Fruit fly (Drosophila melanogaster) whole organism, embryonic: ENCODE data around the gene Tengl1.

Experiments
- Adf1 ChIP-seq: fragments of 200-800 bp; sonication (Bioruptor generic); IDR thresholded peaks from 2 replicates; pipeline ENCODE4 v1.3.6; 2022; ENCODE audit warnings: missing biosample characterization, missing genetic modification characterization
- B-H2 ChIP-seq: fragments of 200-800 bp; sonication (Bioruptor generic); optimal IDR thresholded peaks from 2 replicates; lab custom pipeline; 2018; ENCODE audit warnings: missing biosample characterization, mild to moderate bottlenecking, missing genetic modification characterization
- CG10321 ChIP-seq: fragments of 200-800 bp; sonication (Bioruptor generic); IDR thresholded peaks from 2 replicates; pipeline ENCODE4 v1.3.6; 2022; ENCODE audit warnings: missing biosample characterization, missing genetic modification characterization
- CG10979 ChIP-seq: fragments of 200-800 bp; sonication (Bioruptor generic); optimal IDR thresholded peaks from 2 replicates; lab custom pipeline; 2018; ENCODE audit warnings: missing biosample characterization, mild to moderate bottlenecking, missing genetic modification characterization, moderate library complexity
- CG13287 ChIP-seq: fragments of 200-800 bp; sonication (Bioruptor generic); IDR thresholded peaks from 2 replicates; pipeline ENCODE4 v1.3.6; 2022; ENCODE audit warnings: missing biosample characterization, missing genetic modification characterization; ENCODE audit not compliant: partially characterized antibody
- CG13624 ChIP-seq: fragments of 200-800 bp; sonication (Bioruptor generic); optimal IDR thresholded peaks from 2 replicates; lab custom pipeline; 2016; ENCODE audit warnings: missing biosample characterization, missing genetic modification characterization
- CG16779 ChIP-seq: fragments of 200-800 bp; sonication (Bioruptor generic); IDR thresholded peaks from 2 replicates; pipeline ENCODE4 v1.3.6; 2022; ENCODE audit warnings: missing biosample characterization, missing genetic modification characterization
- CG16863 ChIP-seq: fragments of 200-800 bp; sonication (Bioruptor generic); optimal IDR thresholded peaks from 3 replicates; lab custom pipeline; 2016; ENCODE audit warnings: missing biosample characterization, missing genetic modification characterization
- CG17359 ChIP-seq: fragments of 200-800 bp; sonication (Bioruptor generic); optimal IDR thresholded peaks from 3 replicates; lab custom pipeline; 2018; ENCODE audit warnings: missing biosample characterization, mild to moderate bottlenecking, missing genetic modification characterization, moderate library complexity
- CG17612 ChIP-seq: fragments of 200-800 bp; sonication (Bioruptor generic); IDR thresholded peaks from 2 replicates; pipeline ENCODE4 v1.3.6; 2022; ENCODE audit warnings: missing biosample characterization, missing genetic modification characterization
- CG30403 ChIP-seq: fragments of 200-800 bp; sonication (Bioruptor generic); optimal IDR thresholded peaks from 3 replicates; lab custom pipeline; 2016; ENCODE audit warnings: missing biosample characterization, missing genetic modification characterization
- CG3163 ChIP-seq: fragments of 200-800 bp; sonication (Bioruptor generic); optimal IDR thresholded peaks from 3 replicates; lab custom pipeline; 2016; ENCODE audit warnings: missing biosample characterization, missing genetic modification characterization
- CG32767 ChIP-seq: fragments of 200-800 bp; sonication (Bioruptor generic); IDR thresholded peaks from 2 replicates; pipeline ENCODE4 v1.3.6; 2022; ENCODE audit warnings: missing biosample characterization, missing genetic modification characterization
- CG3726 ChIP-seq: fragments of 200-800 bp; sonication (Bioruptor generic); IDR thresholded peaks from 3 replicates; pipeline ENCODE4, ENCODE4 v1.3.6; 2022; ENCODE audit warnings: missing biosample characterization, missing genetic modification characterization
- CG5953 ChIP-seq: fragments of 200-800 bp; sonication (Bioruptor generic); IDR thresholded peaks from 2 replicates; pipeline ENCODE4 v1.3.6; 2022; ENCODE audit warnings: missing biosample characterization, missing genetic modification characterization
- CG6683 ChIP-seq: fragments of 200-800 bp; sonication (Bioruptor generic); optimal IDR thresholded peaks from 2 replicates; lab custom pipeline; 2017; ENCODE audit warnings: missing biosample characterization, mild to moderate bottlenecking, missing genetic modification characterization, missing genetic modification reagents
- CG6813 ChIP-seq: fragments of 200-800 bp; sonication (Bioruptor generic); optimal IDR thresholded peaks from 2 replicates; lab custom pipeline; 2017; ENCODE audit warnings: missing biosample characterization, missing genetic modification characterization, mild to moderate bottlenecking, moderate library complexity, missing genetic modification reagents
- CG7372 ChIP-seq: fragments of 200-800 bp; sonication (Bioruptor generic); IDR thresholded peaks from 2 replicates; pipeline ENCODE4 v1.3.6; 2022; ENCODE audit warnings: missing biosample characterization, missing genetic modification characterization
- CG8281 ChIP-seq: fragments of 200-800 bp; sonication (Bioruptor generic); optimal IDR thresholded peaks from 2 replicates; lab custom pipeline; 2018; ENCODE audit warnings: missing biosample characterization, mild to moderate bottlenecking, missing genetic modification characterization, moderate library complexity
- CG9797 ChIP-seq: fragments of 200-800 bp; sonication (Bioruptor generic); optimal IDR thresholded peaks from 3 replicates; lab custom pipeline; 2018; ENCODE audit warnings: missing biosample characterization, mild to moderate bottlenecking, missing genetic modification characterization
- CG9876 ChIP-seq: fragments of 200-800 bp; sonication (Bioruptor generic); optimal IDR thresholded peaks from 2 replicates; lab custom pipeline; 2016; ENCODE audit warnings: missing biosample characterization, missing genetic modification characterization
- CG9932 ChIP-seq: fragments of 200-800 bp; sonication (Bioruptor generic); IDR thresholded peaks from 2 replicates; pipeline ENCODE4 v1.3.6; 2022; ENCODE audit warnings: missing biosample characterization, missing genetic modification characterization
- Dek ChIP-seq: fragments of 200-800 bp; sonication (Bioruptor generic); optimal IDR thresholded peaks from 3 replicates; lab custom pipeline; 2019; ENCODE audit warnings: missing biosample characterization, mild to moderate bottlenecking, missing genetic modification characterization, moderate library complexity
- Dfd ChIP-seq, 2 experiments: fragments of >200 bp; optimal IDR thresholded peaks; 2 replicates each; lab custom pipeline; 2017; ENCODE audit warnings: missing biosample characterization in 2 of 2, missing genetic modification characterization in 2 of 2
- Ets65A ChIP-seq: fragments of 200-800 bp; sonication (Bioruptor generic); peaks from one replicate; lab custom pipeline; 2016; ENCODE audit warnings: missing biosample characterization, missing genetic modification characterization
- HmgD ChIP-seq: fragments of 200-800 bp; sonication (Bioruptor generic); optimal IDR thresholded peaks from 3 replicates; lab custom pipeline; 2016; ENCODE audit warnings: missing biosample characterization, missing genetic modification characterization
- Lim3 ChIP-seq: fragments of 200-800 bp; sonication (Bioruptor generic); IDR thresholded peaks from 2 replicates; pipeline ENCODE4 v1.3.6; 2022; ENCODE audit warnings: missing biosample characterization, missing genetic modification characterization
- Mes4 ChIP-seq: fragments of 200-800 bp; sonication (Bioruptor generic); optimal IDR thresholded peaks from 2 replicates; lab custom pipeline; 2016; ENCODE audit warnings: missing biosample characterization, missing genetic modification characterization
- Nf-YB ChIP-seq: fragments of 200-800 bp; sonication (Bioruptor generic); optimal IDR thresholded peaks from 3 replicates; lab custom pipeline; 2019; ENCODE audit warnings: missing biosample characterization, mild to moderate bottlenecking, missing genetic modification characterization, moderate library complexity
- Oaz ChIP-seq: fragments of 200-800 bp; sonication (Bioruptor generic); IDR thresholded peaks from 2 replicates; pipeline ENCODE4 v1.3.6; 2022; ENCODE audit warnings: missing biosample characterization, missing genetic modification characterization
- YL-1 ChIP-seq: fragments of 200-800 bp; sonication (Bioruptor generic); optimal IDR thresholded peaks from 3 replicates; lab custom pipeline; 2017; ENCODE audit warnings: missing biosample characterization, mild to moderate bottlenecking, missing genetic modification characterization
- caup ChIP-seq: fragments of 200-800 bp; sonication (Bioruptor generic); optimal IDR thresholded peaks from 3 replicates; lab custom pipeline; 2017; ENCODE audit warnings: missing biosample characterization, mild to moderate bottlenecking, missing genetic modification characterization, moderate library complexity; ENCODE audit not compliant: severe bottlenecking
- chif ChIP-seq, 2 experiments: fragments of 200-800 bp; sonication (Bioruptor generic); optimal IDR thresholded peaks; 3 replicates each; lab custom pipeline; 2016; ENCODE audit warnings: missing biosample characterization in 2 of 2, missing genetic modification characterization in 2 of 2
- chm ChIP-seq: fragments of 200-800 bp; sonication (Bioruptor generic); IDR thresholded peaks from 2 replicates; pipeline ENCODE4 v1.3.6; 2022; ENCODE audit warnings: missing biosample characterization, missing genetic modification characterization
- chn ChIP-seq: fragments of 200-800 bp; sonication (Bioruptor generic); optimal IDR thresholded peaks from 2 replicates; lab custom pipeline; 2016; ENCODE audit warnings: missing biosample characterization, missing genetic modification characterization
- crc ChIP-seq: fragments of 200-800 bp; sonication (Bioruptor generic); optimal IDR thresholded peaks from 2 replicates; lab custom pipeline; 2016; ENCODE audit warnings: missing biosample characterization, missing genetic modification characterization
- da ChIP-seq: fragments of 200-800 bp; sonication (Bioruptor generic); optimal IDR thresholded peaks from 2 replicates; lab custom pipeline; 2016; ENCODE audit warnings: missing biosample characterization, missing genetic modification characterization
- eyg ChIP-seq: fragments of 200-800 bp; sonication (Bioruptor generic); optimal IDR thresholded peaks from 3 replicates; lab custom pipeline; 2016; ENCODE audit warnings: missing biosample characterization, missing genetic modification characterization
- fd96Cb ChIP-seq: fragments of 200-800 bp; sonication (Bioruptor generic); optimal IDR thresholded peaks from 2 replicates; lab custom pipeline; 2018; ENCODE audit warnings: missing biosample characterization, mild to moderate bottlenecking, missing genetic modification characterization, moderate library complexity
- inv ChIP-seq: fragments of 200-800 bp; sonication (Bioruptor generic); IDR thresholded peaks from 2 replicates; pipeline ENCODE4 v1.3.6; 2022; ENCODE audit warnings: missing biosample characterization, missing genetic modification characterization; ENCODE audit not compliant: partially characterized antibody
- jumu ChIP-seq: fragments of 200-800 bp; sonication (Bioruptor generic); optimal IDR thresholded peaks from 3 replicates; lab custom pipeline; 2016; ENCODE audit warnings: missing biosample characterization, missing genetic modification characterization
- kah ChIP-seq: fragments of 200-800 bp; sonication (Bioruptor generic); optimal IDR thresholded peaks from 2 replicates; lab custom pipeline; 2018; ENCODE audit warnings: missing biosample characterization, mild to moderate bottlenecking, missing genetic modification characterization
- lola ChIP-seq, 3 experiments: fragments of >200 bp in 2 of 3; fragments of 200-800 bp in 1 of 3; sonication (Bioruptor generic) in 1 of 3; optimal IDR thresholded peaks; 2 replicates each; lab custom pipeline; 2017 to 2019; ENCODE audit warnings: missing biosample characterization in 3 of 3, missing genetic modification characterization in 3 of 3, mild to moderate bottlenecking in 1 of 3, moderate library complexity in 1 of 3
- oc ChIP-seq: fragments of 200-800 bp; sonication (Bioruptor generic); optimal IDR thresholded peaks from 2 replicates; lab custom pipeline; 2018; ENCODE audit warnings: missing biosample characterization, mild to moderate bottlenecking, missing genetic modification characterization, moderate library complexity
- otp ChIP-seq: fragments of 200-800 bp; sonication (Bioruptor generic); IDR thresholded peaks from 3 replicates; pipeline ENCODE4, ENCODE4 v1.3.6; 2022; ENCODE audit warnings: missing biosample characterization, missing genetic modification characterization
- pzg ChIP-seq: fragments of 200-800 bp; sonication (Bioruptor generic); optimal IDR thresholded peaks from 3 replicates; lab custom pipeline; 2018; ENCODE audit warnings: missing biosample characterization, mild to moderate bottlenecking, missing genetic modification characterization, moderate library complexity
- sens ChIP-seq: fragments of 200-800 bp; sonication (Bioruptor generic); peaks from one replicate; lab custom pipeline; 2016; ENCODE audit warnings: missing biosample characterization, missing genetic modification characterization
- tin ChIP-seq: fragments of 200-800 bp; sonication (Bioruptor generic); optimal IDR thresholded peaks from 3 replicates; lab custom pipeline; 2016; ENCODE audit warnings: missing biosample characterization, missing genetic modification characterization
- trem ChIP-seq: fragments of 200-800 bp; optimal IDR thresholded peaks from 3 replicates; lab custom pipeline; 2019; ENCODE audit warnings: missing biosample characterization, mild to moderate bottlenecking, missing genetic modification characterization, moderate library complexity

Gene Tengl1

DNA sequence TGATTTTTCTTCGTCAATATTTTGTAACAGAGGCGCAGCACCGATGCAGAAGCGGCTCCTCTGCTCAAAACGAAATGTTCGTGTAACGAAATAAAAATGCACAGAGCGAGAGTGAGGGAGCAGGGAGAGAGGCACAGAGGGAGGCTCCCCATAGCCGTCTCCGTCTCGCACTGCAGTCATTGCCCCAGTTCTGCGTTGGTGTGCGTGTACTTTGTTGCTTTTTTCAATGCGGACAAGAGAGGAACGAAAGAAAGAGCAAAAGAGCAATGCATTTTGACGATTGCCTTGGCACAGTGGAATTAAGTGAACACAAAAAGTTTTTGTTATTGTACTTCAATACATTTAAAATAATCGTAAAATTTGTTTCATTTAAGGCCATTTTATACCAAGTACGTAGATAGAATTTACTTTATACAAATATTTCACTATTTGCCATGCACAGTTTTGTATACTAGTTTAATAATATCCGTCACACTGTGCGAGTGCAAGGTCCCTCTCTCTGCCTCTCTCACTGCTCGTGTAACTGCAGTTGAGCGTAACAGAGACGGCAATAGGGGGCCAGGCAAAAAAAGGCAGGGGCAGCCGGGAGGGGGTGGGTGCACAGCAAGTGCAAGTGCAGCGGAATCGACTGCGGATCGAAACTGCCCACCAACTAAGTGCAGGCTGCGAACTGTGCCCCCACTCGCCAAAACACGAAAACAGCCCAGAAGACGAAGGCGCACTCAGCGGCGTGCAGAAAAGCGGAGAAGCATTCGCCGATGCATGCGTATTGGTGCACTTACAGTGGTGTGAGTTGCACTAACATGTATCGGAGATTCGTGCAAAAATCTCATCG lies 38.2 kb downstream of the Tengl1 start (continued):
- TF ChIP-seq tin (GFP tag; lab: Kevin White, UChicago) (peak; percentile 99), CG30403 (GFP tag; lab: Kevin White, UChicago) (peak; percentile 99), YL-1 (GFP tag; lab: Kevin White, UChicago) (peak; percentile 94), fd96Cb (peak; percentile 100), CG8281 (tag; lab: Kevin White, UChicago) (peak; percentile 93), crc (peak; percentile 96), trem (tag; lab: Kevin White, UChicago) (peak; percentile 98), CG10321 (GFP tag; lab: Robert Waterston, UW) (peak; percentile 83), Nf-YB (GFP tag; lab: Kevin White, UChicago) (peak; percentile 90), Mes4 (GFP tag; lab: Kevin White, UChicago) (peak; percentile 99), eyg (GFP tag; lab: Kevin White, UChicago) (peak; percentile 92), chif (GFP tag; optimal IDR thresholded peaks at IDR 0.05; lab: Kevin White, UChicago) (peak; percentile 98 to 99), Dfd (GFP tag; optimal IDR thresholded peaks at IDR 0.05; lab: Kevin White, UChicago) (no peak), Adf1 (GFP tag; lab: Robert Waterston, UW) (no peak), chn (GFP tag; lab: Kevin White, UChicago) (peak; percentile 99), otp (GFP tag; lab: Robert Waterston, UW) (peak; percentile 99), CG9797 (GFP tag; lab: Kevin White, UChicago) (peak; percentile 72), HmgD (GFP tag; lab: Kevin White, UChicago) (peak; percentile 94), CG3163 (peak; percentile 89), Lim3 (GFP tag; lab: Robert Waterston, UW) (peak; percentile 98), CG17612 (GFP tag; lab: Robert Waterston, UW) (peak; percentile 95), CG9932 (GFP tag; lab: Robert Waterston, UW) (no peak), B-H2 (GFP tag; lab: Kevin White, UChicago) (no peak), oc (tag; lab: Kevin White, UChicago) (peak; percentile 100), CG7372 (GFP tag; lab: Robert Waterston, UW) (peak; percentile 96), inv (peak; percentile 51; the same call in 1 of the 2 replicates), Ets65A (peak; percentile 99), CG3726 (peak; percentile 98), Dek (tag; lab: Kevin White, UChicago) (peak; percentile 92), CG16779 (GFP tag; lab: Robert Waterston, UW) (0 out of 2 replicates have a peak, but pooled peaks have one; percentile 35), sens (GFP tag; lab: Kevin White, UChicago) (peak; percentile 100), CG13287 (GFP tag; lab: Robert Waterston, UW) (no peak), CG5953 (GFP tag; lab: Robert Waterston, UW) (peak; percentile 99), CG6813 (GFP tag; lab: Kevin White, UChicago) (peak; percentile 99), chm (GFP tag; lab: Robert Waterston, UW) (peak; percentile 99), kah (GFP tag; lab: Kevin White, UChicago) (peak; percentile 96), CG9876 (GFP tag; lab: Kevin White, UChicago) (peak; percentile 87), jumu (GFP tag; lab: Kevin White, UChicago) (peak; percentile 98), da (peak; percentile 95), CG32767 (GFP tag; lab: Robert Waterston, UW) (peak; percentile 99), CG6683 (GFP tag; lab: Kevin White, UChicago) (peak; percentile 93), CG17359 (tag; lab: Kevin White, UChicago) (peak; percentile 100), CG16863 (peak; percentile 99), CG10979 (tag; lab: Kevin White, UChicago) (peak; percentile 100), CG13624 (peak; percentile 94), lola (GFP tag; optimal IDR thresholded peaks at IDR 0.05; lab: Kevin White, UChicago) (peak in 1 of 3 experiments; percentile 100), pzg (no peak), caup (GFP tag; lab: Kevin White, UChicago) (peak; percentile 87), Oaz (GFP tag; lab: Robert Waterston, UW) (peak; percentile 94)
